Worm (Caenorhabditis elegans): ENCODE data around the gene tag-234.

DNA sequence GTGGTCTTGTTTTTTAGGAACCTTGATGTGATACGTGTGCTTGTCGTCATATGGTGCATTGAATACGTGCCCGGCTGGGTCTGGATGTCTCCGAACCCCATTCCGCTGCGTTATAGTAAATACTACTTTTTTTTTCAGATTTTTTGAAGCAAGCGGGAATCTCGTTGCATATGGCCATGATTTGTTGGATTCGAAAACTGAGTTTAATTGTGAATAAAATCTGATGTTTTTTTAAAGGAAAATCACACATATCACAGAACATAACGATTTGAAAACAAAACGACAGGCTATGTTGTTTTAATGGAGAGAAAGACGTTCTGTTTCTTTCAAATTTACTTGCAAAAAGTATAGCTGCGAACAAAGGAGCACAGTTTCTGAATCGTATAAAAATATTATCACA lies 18.6 kb upstream of the tag-234 start, which contains the start of the genes ZK1248.17 and H41C03.3:
- TF ChIP-seq cnd-1 (tag; optimal IDR thresholded peaks at IDR 0.05) (no peak), snpc-4 (tag; optimal IDR thresholded peaks at IDR 0.05) (no peak), elt-1 (tag; optimal IDR thresholded peaks at IDR 0.05; ENCODE audit: borderline replicate concordance, insufficient read depth) (no peak), ceh-83 (GFP tag; optimal IDR thresholded peaks at IDR 0.05) (no peak), zip-8 (tag; optimal IDR thresholded peaks at IDR 0.05) (no peak), mep-1 (tag; optimal IDR thresholded peaks at IDR 0.05) (no peak)

Data from whole organism, mixed stage, embryonic.